Worm (Caenorhabditis elegans) whole organism, L4 larva: ENCODE measurements around the gene clec-251.

Experiments
- ZK546.5 ChIP-seq, 2 experiments: sonication (generic microtip); optimal IDR thresholded peaks; 2 replicates each; lab custom pipeline; 2017; ENCODE audit warnings: missing biosample characterization in 2 of 2, missing genetic modification characterization in 2 of 2
- ama-1 ChIP-seq: fragments of 150-350 bp; optimal IDR thresholded peaks from 2 replicates; lab custom pipeline; 2014; ENCODE audit warnings: inconsistent platforms, mixed read lengths
- dpl-1 ChIP-seq: fragments of 150-350 bp; optimal IDR thresholded peaks from 2 replicates; lab custom pipeline; 2014; ENCODE audit warnings: missing biosample characterization, missing genetic modification reagents, missing genetic modification characterization
- gei-8 ChIP-seq: fragments of 200-800 bp; sonication (Bioruptor generic); optimal IDR thresholded peaks from 2 replicates; lab custom pipeline; 2018; ENCODE audit warnings: mild to moderate bottlenecking, missing genetic modification characterization, missing compliant biosample characterization
- snpc-4 ChIP-seq: fragments of 150-350 bp; optimal IDR thresholded peaks from 2 replicates; lab custom pipeline; 2014; ENCODE audit warnings: missing biosample characterization, missing genetic modification characterization

DNA sequence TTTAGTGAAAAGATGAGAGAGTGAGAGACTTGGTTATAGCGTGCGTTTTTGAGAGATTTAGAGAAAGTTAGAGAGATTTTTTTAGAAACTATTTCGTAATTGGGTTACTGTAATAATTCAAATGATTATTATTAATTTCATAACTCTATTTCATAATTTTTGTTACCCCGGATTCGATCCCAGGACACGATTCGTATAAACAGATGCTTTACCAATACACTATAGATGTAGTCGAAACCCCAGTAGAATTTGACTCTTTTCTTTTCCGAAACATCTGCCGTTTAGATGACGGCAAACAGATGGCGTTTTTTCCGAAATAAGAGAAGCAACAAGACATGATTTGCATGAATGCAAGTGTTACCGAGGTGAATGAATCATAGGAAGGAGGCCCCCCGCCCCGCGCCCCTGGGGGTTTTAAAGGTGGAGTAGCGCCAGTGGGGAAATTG is 36.7 kb downstream of the clec-251 start:
- TF ChIP-seq snpc-4 (tag; lab: Kevin White, UChicago) (no peak), dpl-1 (GFP tag; lab: Kevin White, UChicago) (no peak), gei-8 (no peak), ZK546.5 (tag; optimal IDR thresholded peaks at IDR 0.05; lab: Kevin White, UChicago) (no peak), ama-1 (lab: Kevin White, UChicago) (no peak)
